Fruit fly (Drosophila melanogaster) whole organism, prepupa: Measurements from ENCODE around the gene spn-B.

ENCODE experiments used
- CG15336 ChIP-seq: fragments of 200-800 bp; sonication (Bioruptor generic); IDR thresholded peaks from 2 replicates; pipeline ENCODE4 v1.3.6; 2022; ENCODE audit warnings: missing biosample characterization, missing genetic modification characterization
- CG32006 ChIP-seq: fragments of 200-800 bp; sonication (Bioruptor generic); optimal IDR thresholded peaks from 3 replicates; lab custom pipeline; 2017; ENCODE audit warnings: missing biosample characterization, mild to moderate bottlenecking, missing genetic modification characterization
- CG7368 ChIP-seq: fragments of 200-800 bp; sonication (Bioruptor generic); optimal IDR thresholded peaks from 3 replicates; lab custom pipeline; 2016; ENCODE audit warnings: missing biosample characterization, missing genetic modification characterization
- Gug ChIP-seq: fragments of 200-800 bp; sonication (Bioruptor generic); IDR thresholded peaks from 2 replicates; pipeline ENCODE4 v1.3.6; 2022; ENCODE audit warnings: missing biosample characterization, missing genetic modification characterization
- Smox ChIP-seq: fragments of 200-800 bp; sonication (Bioruptor generic); optimal IDR thresholded peaks from 3 replicates; lab custom pipeline; 2016; ENCODE audit warnings: missing biosample characterization, missing genetic modification characterization
- Sox14 ChIP-seq: fragments of 200-800 bp; sonication (Bioruptor generic); optimal IDR thresholded peaks from 3 replicates; lab custom pipeline; 2016; ENCODE audit warnings: missing biosample characterization, missing genetic modification characterization

DNA sequence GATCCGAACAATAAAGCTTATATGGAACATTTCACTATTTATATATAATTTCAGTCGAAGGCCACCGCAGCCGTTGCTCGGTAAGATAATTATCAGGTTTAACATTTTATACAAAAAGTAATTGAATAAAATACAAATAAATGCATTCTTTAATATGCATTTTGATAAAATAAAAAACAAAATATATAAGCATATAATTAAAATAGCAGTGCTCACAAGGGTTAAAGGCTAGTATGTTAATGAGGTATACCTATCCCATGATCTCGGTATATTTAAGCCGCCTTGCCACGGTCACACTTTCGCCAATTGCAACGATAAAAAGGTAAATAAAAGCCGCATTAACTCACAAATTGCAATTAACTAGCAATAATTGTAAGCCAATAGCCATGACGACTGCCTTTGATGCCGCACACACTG, 19.0 kb upstream of the spn-B start, which contains the start of gene Polr2I:
- TF ChIP-seq Sox14 (GFP tag; lab: Kevin White, UChicago) (peak; percentile 62), CG32006 (no peak), CG7368 (GFP tag; lab: Kevin White, UChicago) (no peak), Smox (GFP tag; lab: Kevin White, UChicago) (no peak), CG15336 (GFP tag; lab: Robert Waterston, UW) (peak; percentile 10; the same call in 1 of the 2 replicates), Gug (0 out of 2 replicates have a peak, but pooled peaks have one; percentile 30)
